Fruit fly (Drosophila melanogaster): ENCODE data around the gene ome.

The ome gene

DNA sequence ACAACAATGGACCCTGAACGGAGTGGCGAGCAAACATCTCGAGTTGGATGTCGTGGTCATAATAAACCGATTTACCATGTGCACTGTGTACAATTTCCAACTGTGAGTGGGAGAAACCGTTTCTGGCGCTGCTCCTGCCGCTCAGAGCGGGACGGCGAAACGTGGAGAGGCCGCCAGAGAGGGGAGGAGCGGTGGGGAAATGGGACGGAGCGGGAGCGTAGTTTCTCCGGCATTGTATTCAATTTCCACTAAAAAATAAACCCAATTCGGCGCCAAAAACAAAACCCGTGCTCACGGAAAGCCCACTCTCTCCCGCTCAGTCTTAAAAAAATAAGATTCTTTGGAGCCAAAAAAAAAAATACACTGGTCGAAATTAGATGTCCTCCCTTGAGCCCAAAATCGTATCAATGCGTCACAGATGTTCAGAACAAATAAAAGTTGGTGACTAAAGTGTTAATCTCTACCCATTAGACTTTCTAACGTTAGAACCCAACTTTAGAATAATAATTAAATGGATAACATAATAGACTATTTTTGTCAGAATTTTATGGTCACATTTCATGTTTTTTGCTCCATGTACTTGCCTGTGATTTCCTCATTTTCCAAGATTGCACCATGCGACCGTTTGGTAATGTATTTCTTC is 87.5 kb downstream of the ome start:
- TF ChIP-seq fd96Ca (GFP tag; IDR thresholded peaks at IDR 0.05) = no peak; the same call in 1 of the 3 replicates
- no peak for TF ChIP-seq Pif1B (GFP tag; optimal IDR thresholded peaks at IDR 0.05)
- no peak for TF ChIP-seq rn (GFP tag; IDR thresholded peaks at IDR 0.05)
- TF ChIP-seq CG32121 (GFP tag; IDR thresholded peaks at IDR 0.05) = peak; percentile 57
- TF ChIP-seq CG9948 (tag; optimal IDR thresholded peaks at IDR 0.05) = peak; percentile 20
- peak; percentile 69 for TF ChIP-seq CG8301 (tag; optimal IDR thresholded peaks at IDR 0.05)
- TF ChIP-seq CG15710 (tag; optimal IDR thresholded peaks at IDR 0.05) = peak; percentile 6
- TF ChIP-seq CG10348 (GFP tag; IDR thresholded peaks at IDR 0.05) = no peak
- peak; percentile 7 for TF ChIP-seq Snoo (tag; optimal IDR thresholded peaks at IDR 0.05)
- no peak for TF ChIP-seq gl (tag; optimal IDR thresholded peaks at IDR 0.05)
- TF ChIP-seq Ets98B (GFP tag; IDR thresholded peaks at IDR 0.05) = peak; percentile 60
- peak; percentile 78 for TF ChIP-seq CG13204 (GFP tag; optimal IDR thresholded peaks at IDR 0.05)
- no peak for TF ChIP-seq CG34367 (tag; optimal IDR thresholded peaks at IDR 0.05)
- TF ChIP-seq CG4496 (GFP tag; IDR thresholded peaks at IDR 0.05) = peak; percentile 77; the same call in 1 of the 3 replicates
- no peak for TF ChIP-seq D1 (tag; optimal IDR thresholded peaks at IDR 0.05)
- TF ChIP-seq CG12605 (GFP tag; IDR thresholded peaks at IDR 0.05) = 0 out of 2 replicates have a peak, but pooled peaks have one; percentile 47
- TF ChIP-seq CG17806 (tag; optimal IDR thresholded peaks at IDR 0.05) = peak; percentile 5
- TF ChIP-seq Pif1A (GFP tag; optimal IDR thresholded peaks at IDR 0.05) = peak; percentile 24
- no peak for TF ChIP-seq EcR (GFP tag; optimal IDR thresholded peaks at IDR 0.05)
- peak; percentile 27 for TF ChIP-seq CG8159 (tag; optimal IDR thresholded peaks at IDR 0.05)
- TF ChIP-seq CG14655 (GFP tag; optimal IDR thresholded peaks at IDR 0.05) = no peak

DNA sequence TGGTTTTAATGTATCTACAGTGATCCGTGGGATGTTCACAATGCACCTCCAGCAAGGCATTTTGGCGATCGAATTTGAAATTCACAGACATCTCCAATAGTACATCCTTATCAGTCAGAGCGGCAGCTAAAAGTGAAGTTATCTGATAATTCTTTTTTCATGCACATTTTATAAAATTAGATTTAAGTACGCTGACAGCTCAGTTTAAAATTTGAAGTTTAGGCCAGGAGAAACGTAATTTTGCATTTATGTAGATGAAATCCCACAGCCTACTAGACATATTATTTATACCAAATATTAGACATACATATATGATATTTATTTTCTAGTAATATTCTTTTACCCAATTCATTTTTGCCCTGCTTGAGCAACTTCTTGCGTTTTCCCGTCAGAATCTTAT is 88.3 kb downstream of the ome start, which contains the start of gene Trl:
Gene Trl, minus strand, starts transcription at position 101 of the 400 bp plus-strand sequence.
- TF ChIP-seq CG4496 (GFP tag; IDR thresholded peaks at IDR 0.05) (no peak), CG8159 (tag; optimal IDR thresholded peaks at IDR 0.05) (no peak), CG8301 (tag; optimal IDR thresholded peaks at IDR 0.05) (no peak), CG17806 (tag; optimal IDR thresholded peaks at IDR 0.05) (no peak), CG34367 (tag; optimal IDR thresholded peaks at IDR 0.05) (no peak), gl (tag; optimal IDR thresholded peaks at IDR 0.05) (no peak), CG10348 (GFP tag; IDR thresholded peaks at IDR 0.05) (no peak), D1 (tag; optimal IDR thresholded peaks at IDR 0.05) (no peak), fd96Ca (GFP tag; IDR thresholded peaks at IDR 0.05) (no peak), EcR (GFP tag; optimal IDR thresholded peaks at IDR 0.05) (no peak), Ets98B (GFP tag; IDR thresholded peaks at IDR 0.05) (no peak), CG32121 (GFP tag; IDR thresholded peaks at IDR 0.05) (no peak), CG15710 (tag; optimal IDR thresholded peaks at IDR 0.05) (no peak), Pif1A (GFP tag; optimal IDR thresholded peaks at IDR 0.05) (no peak), CG13204 (GFP tag; optimal IDR thresholded peaks at IDR 0.05) (no peak), Snoo (tag; optimal IDR thresholded peaks at IDR 0.05) (no peak), Pif1B (GFP tag; optimal IDR thresholded peaks at IDR 0.05) (no peak), CG14655 (GFP tag; optimal IDR thresholded peaks at IDR 0.05) (no peak), CG9948 (tag; optimal IDR thresholded peaks at IDR 0.05) (no peak), rn (GFP tag; IDR thresholded peaks at IDR 0.05) (no peak)

DNA sequence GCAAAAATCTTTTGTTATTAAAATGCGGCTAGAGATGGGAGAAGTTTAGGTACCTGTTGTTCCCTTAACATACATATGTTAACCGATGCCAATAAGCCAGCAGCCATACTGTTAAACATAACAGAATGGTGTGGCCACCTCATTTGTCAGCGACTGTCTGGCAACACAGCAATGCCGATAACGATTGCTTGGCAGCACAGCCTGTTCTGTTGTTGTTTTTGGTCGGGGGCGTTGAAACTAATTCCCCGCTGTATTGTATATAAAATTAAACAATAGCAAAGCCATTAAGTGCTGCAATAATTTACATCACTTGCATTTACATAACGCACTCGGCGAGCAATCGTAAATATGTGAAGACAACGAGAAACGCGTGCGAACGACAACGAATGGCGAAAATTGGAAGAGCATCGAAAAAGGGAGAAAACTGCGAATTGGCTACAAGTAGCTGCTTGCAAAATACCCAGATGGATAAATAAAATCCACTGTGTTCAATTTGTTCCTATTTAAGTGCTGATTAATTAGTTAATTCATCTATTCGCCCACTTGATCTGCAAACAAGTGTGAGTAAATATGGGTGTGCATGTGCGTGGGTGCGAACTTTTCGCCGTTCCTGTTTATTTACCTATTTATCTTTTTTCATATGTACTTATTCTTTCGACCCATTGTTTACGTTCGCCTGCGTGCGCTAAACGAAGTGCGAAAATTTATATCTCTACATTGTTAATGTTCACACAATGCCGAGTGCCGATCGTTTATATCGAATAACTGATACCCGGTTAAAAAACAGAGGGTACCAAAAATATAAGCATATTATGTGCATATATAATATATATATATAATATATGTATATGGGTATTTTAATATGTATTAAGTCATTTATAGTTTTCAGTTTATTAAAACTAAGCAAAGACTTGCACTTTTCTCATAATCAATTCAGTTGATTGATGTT is 89.5 kb downstream of the ome start, which contains the start of the genes Tsen34 and Mgat4a:
Gene Tsen34, minus strand, starts transcription at position 8 of the 949 bp plus-strand sequence.
Gene Mgat4a, plus strand, starts transcription at position 192 of the 949 bp plus-strand sequence.
- TF ChIP-seq gl (tag; optimal IDR thresholded peaks at IDR 0.05) (peak; percentile 38), CG8301 (tag; optimal IDR thresholded peaks at IDR 0.05) (no peak), Pif1A (GFP tag; optimal IDR thresholded peaks at IDR 0.05) (no peak), CG9948 (tag; optimal IDR thresholded peaks at IDR 0.05) (no peak), CG13204 (GFP tag; optimal IDR thresholded peaks at IDR 0.05) (no peak), CG12605 (GFP tag; IDR thresholded peaks at IDR 0.05) (0 out of 2 replicates have a peak, but pooled peaks have one; percentile 43), CG17806 (tag; optimal IDR thresholded peaks at IDR 0.05) (peak; percentile 5), Ets98B (GFP tag; IDR thresholded peaks at IDR 0.05) (peak; percentile 26), EcR (GFP tag; optimal IDR thresholded peaks at IDR 0.05) (peak; percentile 74), CG14655 (GFP tag; optimal IDR thresholded peaks at IDR 0.05) (no peak), fd96Ca (GFP tag; IDR thresholded peaks at IDR 0.05) (no peak), CG34367 (tag; optimal IDR thresholded peaks at IDR 0.05) (no peak), CG8159 (tag; optimal IDR thresholded peaks at IDR 0.05) (no peak), rn (GFP tag; IDR thresholded peaks at IDR 0.05) (no peak), CG4496 (GFP tag; IDR thresholded peaks at IDR 0.05) (no peak), CG32121 (GFP tag; IDR thresholded peaks at IDR 0.05) (no peak), CG10348 (GFP tag; IDR thresholded peaks at IDR 0.05) (no peak)

DNA sequence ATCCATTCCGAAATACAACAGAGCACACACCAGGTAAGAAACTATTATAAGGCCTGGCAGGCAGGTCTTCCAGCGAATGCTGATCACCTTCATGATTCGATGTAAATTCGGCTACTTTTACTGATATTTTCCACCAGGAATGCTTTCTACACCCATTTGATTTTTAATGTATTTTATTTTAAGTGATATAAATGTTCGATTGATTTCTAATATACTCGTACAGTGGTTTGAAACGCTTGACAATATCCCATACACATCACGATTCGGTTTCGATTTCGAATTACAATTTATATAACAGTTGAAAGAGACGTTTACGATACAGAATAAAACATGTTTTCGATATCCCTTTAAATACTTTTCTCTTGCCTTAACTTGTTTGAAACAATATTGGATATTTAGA is 96.5 kb downstream of the ome start, which contains the start of gene Mgat4b:
Gene Mgat4b, minus strand, starts transcription at position 101 of the 400 bp plus-strand sequence.
- TF ChIP-seq Ets98B (GFP tag; IDR thresholded peaks at IDR 0.05) (no peak), Snoo (tag; optimal IDR thresholded peaks at IDR 0.05) (no peak), CG8301 (tag; optimal IDR thresholded peaks at IDR 0.05) (no peak), CG17806 (tag; optimal IDR thresholded peaks at IDR 0.05) (no peak), CG34367 (tag; optimal IDR thresholded peaks at IDR 0.05) (no peak), Pif1A (GFP tag; optimal IDR thresholded peaks at IDR 0.05) (no peak), CG10348 (GFP tag; IDR thresholded peaks at IDR 0.05) (no peak), CG15710 (tag; optimal IDR thresholded peaks at IDR 0.05) (no peak), CG9948 (tag; optimal IDR thresholded peaks at IDR 0.05) (no peak), D1 (tag; optimal IDR thresholded peaks at IDR 0.05) (no peak), CG12605 (GFP tag; IDR thresholded peaks at IDR 0.05) (no peak), rn (GFP tag; IDR thresholded peaks at IDR 0.05) (no peak)
